Worm (Caenorhabditis elegans) whole organism, L1 larva: ENCODE results near the gene srx-137.

Experiments
- C16A3.4 ChIP-seq: fragments of 150-350 bp; optimal IDR thresholded peaks from 2 replicates; lab custom pipeline; 2014; ENCODE audit warnings: missing biosample characterization, missing genetic modification characterization
- F16B12.6 ChIP-seq: fragments of 150-350 bp; optimal IDR thresholded peaks from 2 replicates; lab custom pipeline; 2014; ENCODE audit warnings: missing biosample characterization, missing genetic modification characterization
- Y116A8C.19 ChIP-seq: sonication (generic microtip); optimal IDR thresholded peaks from 2 replicates; lab custom pipeline; 2016; ENCODE audit warnings: missing compliant biosample characterization, missing genetic modification characterization, borderline replicate concordance
- aha-1 ChIP-seq: fragments of 150-350 bp; optimal IDR thresholded peaks from 2 replicates; lab custom pipeline; 2014; ENCODE audit warnings: missing biosample characterization, missing genetic modification characterization
- aly-2 ChIP-seq: fragments of 150-350 bp; optimal IDR thresholded peaks from 2 replicates; lab custom pipeline; 2014; ENCODE audit warnings: missing biosample characterization, missing genetic modification characterization
- ama-1 ChIP-seq: fragments of 150-350 bp; optimal IDR thresholded peaks from 2 replicates; lab custom pipeline; 2014
- blmp-1 ChIP-seq: fragments of 150-350 bp; optimal IDR thresholded peaks from 2 replicates; lab custom pipeline; 2014; ENCODE audit warnings: missing biosample characterization, missing genetic modification characterization
- ceh-63 ChIP-seq: fragments of 200-800 bp; sonication (Bioruptor generic); optimal IDR thresholded peaks from 2 replicates; lab custom pipeline; 2018; ENCODE audit warnings: mild to moderate bottlenecking, missing genetic modification characterization, missing compliant biosample characterization
- ceh-8 ChIP-seq: fragments of 200-800 bp; sonication (Bioruptor generic); optimal IDR thresholded peaks from 2 replicates; lab custom pipeline; 2018; ENCODE audit warnings: mild to moderate bottlenecking, missing genetic modification characterization, moderate library complexity, missing compliant biosample characterization
- ces-1 ChIP-seq: fragments of 150-350 bp; optimal IDR thresholded peaks from 2 replicates; lab custom pipeline; 2014; ENCODE audit warnings: missing biosample characterization, missing genetic modification reagents, missing genetic modification characterization
- dpl-1 ChIP-seq, 3 experiments: fragments of 150-350 bp in 2 of 3; sonication (generic microtip) in 1 of 3; optimal IDR thresholded peaks; 2 replicates each; lab custom pipeline; 2014 to 2017; ENCODE audit warnings: missing biosample characterization in 3 of 3, missing genetic modification characterization in 3 of 3, missing genetic modification reagents in 3 of 3
- efl-1 ChIP-seq, 4 experiments: fragments of 150-350 bp; optimal IDR thresholded peaks in 3 of 4; peaks in 1 of 4; 1 replicate in 1 of 4; 2 replicates in 3 of 4; lab custom pipeline; 2014; ENCODE audit warnings: missing biosample characterization in 2 of 4, missing genetic modification characterization in 2 of 4, missing genetic modification reagents in 2 of 4
- egl-13 ChIP-seq: sonication (generic microtip); optimal IDR thresholded peaks from 2 replicates; lab custom pipeline; 2016; ENCODE audit warnings: missing genotype, missing genetic modification reagents, missing genetic modification characterization, missing compliant biosample characterization
- egl-27 ChIP-seq, 2 experiments: fragments of 150-350 bp in 1 of 2; sonication (generic microtip); optimal IDR thresholded peaks; 3 replicates each; lab custom pipeline; 2017 to 2018; ENCODE audit warnings: missing biosample characterization in 2 of 2, missing genetic modification characterization in 2 of 2, missing genetic modification reagents in 2 of 2
- elt-2 ChIP-seq: sonication (generic microtip); optimal IDR thresholded peaks from 2 replicates; lab custom pipeline; 2016; ENCODE audit warnings: missing genetic modification characterization, mild to moderate bottlenecking, inconsistent platforms, missing compliant biosample characterization, missing genetic modification reagents
- elt-3 ChIP-seq, 6 experiments: fragments of 150-350 bp in 1 of 6; sonication (generic microtip); optimal IDR thresholded peaks; 2 replicates each; lab custom pipeline; 2017 to 2018; ENCODE audit warnings: missing biosample characterization in 6 of 6, missing genetic modification characterization in 6 of 6, inconsistent platforms in 1 of 6
- fkh-10 ChIP-seq: sonication (generic microtip); optimal IDR thresholded peaks from 2 replicates; lab custom pipeline; 2017; ENCODE audit warnings: missing biosample characterization, missing genetic modification reagents, missing genetic modification characterization
- fos-1 ChIP-seq: fragments of 150-350 bp; optimal IDR thresholded peaks from 2 replicates; lab custom pipeline; 2014; ENCODE audit warnings: missing biosample characterization, missing genetic modification characterization
- hlh-17 ChIP-seq: fragments of 200-800 bp; sonication (Bioruptor generic); optimal IDR thresholded peaks from 2 replicates; lab custom pipeline; 2018; ENCODE audit warnings: missing genetic modification characterization, mild to moderate bottlenecking, missing compliant biosample characterization, moderate library complexity, borderline replicate concordance
- hlh-4 ChIP-seq: sonication (generic microtip); optimal IDR thresholded peaks from 2 replicates; lab custom pipeline; 2016; ENCODE audit warnings: mild to moderate bottlenecking, missing genetic modification characterization, missing compliant biosample characterization
- lin-13 ChIP-seq: fragments of 150-350 bp; optimal IDR thresholded peaks from 2 replicates; lab custom pipeline; 2014; ENCODE audit warnings: missing biosample characterization, missing genetic modification reagents, missing genetic modification characterization
- lin-14 ChIP-seq: fragments of 200-800 bp; sonication (Bioruptor generic); optimal IDR thresholded peaks from 2 replicates; lab custom pipeline; 2018; ENCODE audit warnings: mild to moderate bottlenecking, missing genetic modification characterization, moderate library complexity, missing compliant biosample characterization
- lin-39 ChIP-seq: fragments of 150-350 bp; optimal IDR thresholded peaks from 2 replicates; lab custom pipeline; 2014; ENCODE audit warnings: missing biosample characterization, missing genetic modification reagents, missing genetic modification characterization
- lsy-2 ChIP-seq, 2 experiments: fragments of 150-350 bp; optimal IDR thresholded peaks; 2 replicates each; lab custom pipeline; 2014; ENCODE audit warnings: missing biosample characterization in 2 of 2, missing genetic modification characterization in 2 of 2
- mdl-1 ChIP-seq, 2 experiments: fragments of 150-350 bp; optimal IDR thresholded peaks; 2 replicates each; lab custom pipeline; 2014 to 2017; ENCODE audit warnings: missing biosample characterization in 2 of 2, missing genetic modification characterization in 2 of 2, inconsistent platforms in 1 of 2
- mep-1 ChIP-seq: fragments of 150-350 bp; optimal IDR thresholded peaks from 2 replicates; lab custom pipeline; 2014; ENCODE audit warnings: missing biosample characterization, missing genetic modification characterization
- nhr-20 ChIP-seq: sonication (generic microtip); optimal IDR thresholded peaks from 2 replicates; lab custom pipeline; 2016; ENCODE audit warnings: mild to moderate bottlenecking, missing genetic modification characterization, missing compliant biosample characterization
- nhr-237 ChIP-seq: fragments of 150-350 bp; optimal IDR thresholded peaks from 2 replicates; lab custom pipeline; 2014; ENCODE audit warnings: missing biosample characterization, missing genetic modification characterization
- nhr-47 ChIP-seq: sonication (generic microtip); optimal IDR thresholded peaks from 2 replicates; lab custom pipeline; 2016; ENCODE audit warnings: mild to moderate bottlenecking, missing genetic modification characterization, moderate library complexity, missing compliant biosample characterization
- nhr-71 ChIP-seq: sonication (generic microtip); optimal IDR thresholded peaks from 2 replicates; lab custom pipeline; 2016; ENCODE audit warnings: mild to moderate bottlenecking, missing genetic modification characterization, moderate library complexity, missing compliant biosample characterization
- nhr-76 ChIP-seq: sonication (generic microtip); optimal IDR thresholded peaks from 2 replicates; lab custom pipeline; 2017; ENCODE audit warnings: missing biosample characterization, missing genetic modification characterization
- nhr-77 ChIP-seq: fragments of 150-350 bp; optimal IDR thresholded peaks from 2 replicates; lab custom pipeline; 2014; ENCODE audit warnings: missing biosample characterization, missing genetic modification characterization
- nhr-84 ChIP-seq: sonication (generic microtip); optimal IDR thresholded peaks from 2 replicates; lab custom pipeline; 2017; ENCODE audit warnings: missing biosample characterization, missing genetic modification characterization
- nhr-85 ChIP-seq: sonication (generic microtip); peaks from one replicate; lab custom pipeline; 2016; ENCODE audit warnings: missing genetic modification characterization, inconsistent platforms, missing compliant biosample characterization
- pax-3 ChIP-seq: fragments of 200-800 bp; sonication (Bioruptor generic); optimal IDR thresholded peaks from 2 replicates; lab custom pipeline; 2018; ENCODE audit warnings: mild to moderate bottlenecking, missing genetic modification characterization, moderate library complexity, missing compliant biosample characterization
- pqm-1 ChIP-seq: sonication (generic microtip); optimal IDR thresholded peaks from 3 replicates; lab custom pipeline; 2017; ENCODE audit warnings: missing biosample characterization, missing genetic modification characterization
- snu-23 ChIP-seq: sonication (generic microtip); optimal IDR thresholded peaks from 2 replicates; lab custom pipeline; 2016; ENCODE audit warnings: missing genetic modification characterization, missing compliant biosample characterization
- sox-4 ChIP-seq: sonication (generic microtip); optimal IDR thresholded peaks from 2 replicates; lab custom pipeline; 2016; ENCODE audit warnings: missing genetic modification characterization, missing compliant biosample characterization
- sptf-1 ChIP-seq: fragments of 150-350 bp; optimal IDR thresholded peaks from 2 replicates; lab custom pipeline; 2014; ENCODE audit warnings: missing biosample characterization, missing genetic modification characterization
- tlp-1 ChIP-seq: fragments of 150-350 bp; optimal IDR thresholded peaks from 2 replicates; lab custom pipeline; 2014; ENCODE audit warnings: missing biosample characterization, missing genetic modification characterization
- unc-130 ChIP-seq: fragments of 150-350 bp; optimal IDR thresholded peaks from 2 replicates; lab custom pipeline; 2017; ENCODE audit warnings: missing biosample characterization, missing genetic modification characterization, inconsistent platforms
- unc-62 ChIP-seq: fragments of 150-350 bp; optimal IDR thresholded peaks from 2 replicates; lab custom pipeline; 2014; ENCODE audit warnings: missing biosample characterization, missing genetic modification reagents, missing genetic modification characterization
- unc-86 ChIP-seq: sonication (generic microtip); optimal IDR thresholded peaks from 2 replicates; lab custom pipeline; 2016; ENCODE audit warnings: missing genetic modification characterization, missing compliant biosample characterization
- vab-15 ChIP-seq: sonication (generic microtip); optimal IDR thresholded peaks from 2 replicates; lab custom pipeline; 2017; ENCODE audit warnings: missing genotype, mild to moderate bottlenecking, missing genetic modification characterization, missing compliant biosample characterization
- zag-1 ChIP-seq: fragments of 150-350 bp; optimal IDR thresholded peaks from 2 replicates; lab custom pipeline; 2014; ENCODE audit warnings: missing biosample characterization, missing genetic modification characterization
- ztf-11 ChIP-seq, 2 experiments: sonication (generic microtip); optimal IDR thresholded peaks; 2 replicates each; lab custom pipeline; 2016 to 2017; ENCODE audit warnings: missing genetic modification characterization in 2 of 2, missing biosample characterization in 1 of 2, missing compliant biosample characterization in 1 of 2
- ztf-4 ChIP-seq: fragments of 150-350 bp; optimal IDR thresholded peaks from 2 replicates; lab custom pipeline; 2014; ENCODE audit warnings: missing biosample characterization, missing genetic modification characterization

The srx-137 gene

ce11 chrV:13873323-13873722 is 10.7 kb downstream of the srx-137 start:
- TF ChIP-seq unc-86 (tag; lab: Kevin White, UChicago), result no peak
- TF ChIP-seq nhr-77 (tag; lab: Kevin White, UChicago), result no peak
- TF ChIP-seq mdl-1 (tag; optimal IDR thresholded peaks at IDR 0.05; lab: Kevin White, UChicago), result no peak
- TF ChIP-seq snu-23 (GFP tag; lab: Kevin White, UChicago), result no peak
- TF ChIP-seq nhr-85, result peak; percentile 1

ce11 chrV:13876529-13876928 is 13.9 kb downstream of the srx-137 start, which contains the start of gene T22G5.1:
T22G5.1 (plus strand) TSS chrV:13876829.
- no peak for TF ChIP-seq nhr-47
- no peak for TF ChIP-seq ceh-63 (GFP tag; lab: Kevin White, UChicago)
- TF ChIP-seq ztf-11 (tag; optimal IDR thresholded peaks at IDR 0.05; lab: Kevin White, UChicago), result no peak
- no peak for TF ChIP-seq C16A3.4 (tag; lab: Kevin White, UChicago)
- TF ChIP-seq lin-39, result no peak
- no peak for TF ChIP-seq efl-1 (optimal IDR thresholded peaks at IDR 0.05; lab: Kevin White, UChicago)
- TF ChIP-seq efl-1 (GFP tag; optimal IDR thresholded peaks at IDR 0.05 in 1 of 2; lab: Kevin White, UChicago), result no peak
- TF ChIP-seq lin-14, result no peak
- no peak for TF ChIP-seq fos-1
- TF ChIP-seq nhr-76 (tag; lab: Kevin White, UChicago), result no peak
- TF ChIP-seq zag-1 (tag; lab: Kevin White, UChicago), result no peak
- TF ChIP-seq mep-1 (tag; lab: Kevin White, UChicago), result no peak
- TF ChIP-seq nhr-20 (tag; lab: Kevin White, UChicago), result no peak
- no peak for TF ChIP-seq pax-3 (tag; lab: Kevin White, UChicago)
- no peak for TF ChIP-seq mdl-1 (tag; optimal IDR thresholded peaks at IDR 0.05; lab: Kevin White, UChicago)
- no peak for TF ChIP-seq sptf-1 (tag; lab: Kevin White, UChicago)
- TF ChIP-seq lsy-2 (tag; optimal IDR thresholded peaks at IDR 0.05; lab: Kevin White, UChicago), result no peak
- no peak for TF ChIP-seq elt-3 (tag; optimal IDR thresholded peaks at IDR 0.05; lab: Kevin White, UChicago)

- TF ChIP-seq nhr-85 (peak; percentile 28), hlh-4 (tag; lab: Kevin White, UChicago) (no peak), ceh-8 (GFP tag; lab: Kevin White, UChicago) (no peak), mdl-1 (tag; optimal IDR thresholded peaks at IDR 0.05; lab: Kevin White, UChicago) (peak in 1 of 2 experiments; percentile 13), fkh-10 (GFP tag; lab: Kevin White, UChicago) (no peak), nhr-47 (no peak), elt-3 (tag; optimal IDR thresholded peaks at IDR 0.05; lab: Kevin White, UChicago) (peak in 3 of 6 experiments; percentile 24 to 59 (median 31)), dpl-1 (GFP tag; optimal IDR thresholded peaks at IDR 0.05; lab: Kevin White, UChicago) (peak in 1 of 3 experiments; percentile 35), Y116A8C.19 (tag; lab: Kevin White, UChicago) (no peak), lin-13 (GFP tag; lab: Kevin White, UChicago) (no peak), sptf-1 (tag; lab: Kevin White, UChicago) (no peak), mep-1 (tag; lab: Kevin White, UChicago) (no peak), lin-39 (no peak), hlh-17 (no peak), nhr-20 (tag; lab: Kevin White, UChicago) (peak; percentile 48), aha-1 (no peak), vab-15 (tag; lab: Kevin White, UChicago) (no peak), lin-14 (peak; percentile 46), nhr-71 (tag; lab: Kevin White, UChicago) (peak; percentile 26), sox-4 (tag; lab: Kevin White, UChicago) (no peak), snu-23 (GFP tag; lab: Kevin White, UChicago) (peak; percentile 7), pax-3 (tag; lab: Kevin White, UChicago) (no peak), unc-62 (no peak), egl-13 (tag; lab: Kevin White, UChicago) (no peak), egl-27 (tag; optimal IDR thresholded peaks at IDR 0.05; lab: Kevin White, UChicago) (no peak), unc-86 (tag; lab: Kevin White, UChicago) (no peak), ztf-4 (tag; lab: Kevin White, UChicago) (no peak), nhr-237 (tag; lab: Kevin White, UChicago) (no peak), F16B12.6 (tag; lab: Kevin White, UChicago) (no peak), efl-1 (optimal IDR thresholded peaks at IDR 0.05; lab: Kevin White, UChicago) (no peak), efl-1 (GFP tag; optimal IDR thresholded peaks at IDR 0.05 in 1 of 2; lab: Kevin White, UChicago) (no peak), pqm-1 (no peak), unc-130 (tag; lab: Kevin White, UChicago) (no peak), blmp-1 (tag; lab: Kevin White, UChicago) (peak; percentile 48), elt-2 (tag; lab: Kevin White, UChicago) (peak; percentile 76), ama-1 (lab: Kevin White, UChicago) (no peak), aly-2 (tag; lab: Kevin White, UChicago) (no peak), tlp-1 (tag; lab: Kevin White, UChicago) (no peak), nhr-84 (tag; lab: Kevin White, UChicago) (no peak), ces-1 (no peak)
These were observed 15.6 kb downstream of the srx-137 start for ce11 chrV:13878226-13878625.
